Worm (Caenorhabditis elegans) whole organism, L4/young adult: ENCODE data around the gene K09E9.1.

Experiments
- W03F9.2 ChIP-seq: fragments of 150-350 bp; optimal IDR thresholded peaks from 2 replicates; lab custom pipeline; 2014; ENCODE audit warnings: missing biosample characterization, missing genetic modification characterization
- dao-5 ChIP-seq: sonication (generic microtip); optimal IDR thresholded peaks from 2 replicates; lab custom pipeline; 2016; ENCODE audit warnings: missing genotype, missing genetic modification characterization, moderate library complexity, missing compliant biosample characterization
- him-1 ChIP-seq: sonication (generic microtip); optimal IDR thresholded peaks from 2 replicates; lab custom pipeline; 2016; ENCODE audit warnings: missing genotype, missing genetic modification reagents, missing genetic modification characterization, missing compliant biosample characterization

DNA sequence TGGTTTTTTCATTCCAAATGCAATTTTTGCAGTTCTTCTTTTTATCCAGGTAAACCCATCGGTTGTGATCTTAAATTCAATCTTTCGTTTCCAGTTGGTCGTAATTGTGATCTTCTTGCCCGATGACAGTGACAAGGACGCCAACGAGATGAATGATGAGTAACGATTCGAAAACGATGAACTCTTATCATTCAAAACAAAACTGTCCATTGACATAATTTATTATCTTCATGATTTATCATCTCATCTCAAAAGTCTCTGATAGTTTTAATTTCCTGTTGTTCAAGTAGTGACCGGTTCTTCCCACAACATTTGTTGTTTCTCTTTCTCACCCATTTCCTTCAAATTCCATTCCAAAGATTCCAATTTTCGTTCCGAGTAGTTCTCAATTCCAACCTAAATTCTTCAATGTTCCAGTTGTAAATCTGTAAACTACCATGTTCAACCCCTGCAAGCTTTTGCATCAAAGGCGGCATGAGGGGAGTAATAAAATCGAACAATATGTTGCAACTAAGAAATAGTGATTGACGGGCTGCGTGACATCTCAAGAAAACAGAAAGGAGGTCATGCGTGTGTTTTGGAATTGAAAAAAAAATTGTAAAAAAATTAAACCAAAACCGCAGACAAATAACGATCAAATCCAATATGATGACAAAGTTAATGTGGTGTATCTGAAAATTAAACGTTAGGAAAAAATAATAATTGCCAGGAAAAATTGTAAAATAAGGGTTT is 6.0 kb downstream of the K09E9.1 start:
- TF ChIP-seq dao-5 (tag; lab: Kevin White, UChicago): no peak
- TF ChIP-seq him-1 (tag; lab: Kevin White, UChicago): no peak
- TF ChIP-seq W03F9.2 (tag; lab: Kevin White, UChicago): no peak
